Worm (Caenorhabditis elegans) whole organism, dauer: Measurements from ENCODE around the gene clec-178.

ENCODE experiments used
- unc-62 ChIP-seq: sonication (generic microtip); optimal IDR thresholded peaks from 2 replicates; lab custom pipeline; 2017; ENCODE audit warnings: missing biosample characterization, missing genetic modification reagents, missing genetic modification characterization

The clec-178 gene

DNA sequence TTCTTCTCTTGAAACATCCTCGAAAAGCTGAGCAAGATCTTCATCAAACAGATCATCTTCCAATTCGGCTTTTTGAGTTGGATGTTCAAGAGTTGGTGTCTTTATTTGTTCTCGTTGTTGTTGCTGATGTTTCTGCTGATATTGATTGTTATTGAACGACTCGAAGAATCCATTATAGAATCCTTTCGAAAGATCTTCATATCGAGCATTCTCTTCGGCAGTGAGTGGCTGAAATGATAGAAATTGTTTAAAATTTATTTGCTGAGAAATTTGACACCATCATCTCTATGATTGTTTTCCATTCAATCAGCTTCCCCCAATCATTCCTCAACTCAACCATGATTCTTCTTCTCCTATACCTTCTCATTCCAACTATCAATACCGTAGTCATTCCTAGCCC lies at the start of gene clec-178:
clec-178 (plus strand) TSS at position 301 of the 400 bp plus-strand sequence.
- no peak for TF ChIP-seq unc-62 (GFP tag; lab: Kevin White, UChicago)

DNA sequence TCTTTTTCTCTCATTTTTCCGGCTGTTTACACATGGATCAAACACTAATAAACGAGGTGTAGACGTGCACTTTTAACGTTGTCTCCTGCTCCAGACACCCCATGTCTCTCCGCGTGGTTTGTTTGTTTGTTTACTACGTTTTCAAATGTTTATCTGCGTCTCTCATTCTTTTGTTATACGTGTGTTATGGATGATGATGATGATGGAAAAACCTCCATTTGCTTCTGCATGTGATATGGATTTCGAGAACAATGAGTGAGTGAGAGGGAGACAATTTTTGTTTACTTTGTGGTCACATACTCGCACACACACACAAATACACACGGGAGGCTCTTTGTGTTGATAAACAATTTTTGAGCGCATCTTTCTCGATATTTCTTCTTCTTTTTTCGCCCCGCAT lies 49.3 kb upstream of the clec-178 start:
- TF ChIP-seq unc-62 (GFP tag; lab: Kevin White, UChicago), result no peak

DNA sequence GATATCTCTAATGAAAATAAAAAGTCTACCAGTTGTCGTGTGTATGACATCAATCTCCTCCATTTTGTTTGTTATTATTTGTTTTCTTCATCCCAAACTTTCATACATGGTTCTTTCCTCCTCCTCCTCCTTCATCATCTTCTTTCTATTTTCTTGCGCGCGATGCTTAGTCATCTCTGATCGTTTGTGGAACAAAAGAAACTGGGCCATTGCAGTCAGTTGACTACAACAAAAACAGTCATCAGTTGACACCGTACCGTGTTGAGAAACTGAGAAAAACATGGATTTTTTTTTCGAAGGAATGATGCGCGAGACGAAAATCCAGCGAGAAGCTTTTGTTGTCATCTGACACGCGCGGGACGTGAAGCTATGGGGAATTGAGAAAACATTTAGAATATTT lies 48.5 kb upstream of the clec-178 start:
- no peak for TF ChIP-seq unc-62 (GFP tag; lab: Kevin White, UChicago)

DNA sequence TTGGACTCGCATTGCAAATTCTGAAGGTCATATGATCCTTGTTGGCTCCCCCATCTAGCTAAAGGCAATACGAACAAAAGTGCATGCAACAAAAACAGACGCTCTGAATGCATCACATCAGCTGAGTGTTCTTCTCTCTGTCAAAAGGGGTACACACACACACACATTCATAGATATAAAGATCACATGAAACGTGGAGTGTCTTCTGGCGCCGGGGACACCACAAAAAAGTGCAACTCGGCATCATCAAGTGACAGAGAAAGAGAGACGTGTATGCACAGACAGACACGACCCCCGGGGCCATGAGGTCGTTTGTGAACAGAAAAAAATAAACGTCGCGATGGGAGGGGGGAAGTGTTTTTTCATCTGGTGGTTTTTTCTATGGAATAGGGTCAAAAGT lies 46.4 kb upstream of the clec-178 start:
- no peak for TF ChIP-seq unc-62 (GFP tag; lab: Kevin White, UChicago)

DNA sequence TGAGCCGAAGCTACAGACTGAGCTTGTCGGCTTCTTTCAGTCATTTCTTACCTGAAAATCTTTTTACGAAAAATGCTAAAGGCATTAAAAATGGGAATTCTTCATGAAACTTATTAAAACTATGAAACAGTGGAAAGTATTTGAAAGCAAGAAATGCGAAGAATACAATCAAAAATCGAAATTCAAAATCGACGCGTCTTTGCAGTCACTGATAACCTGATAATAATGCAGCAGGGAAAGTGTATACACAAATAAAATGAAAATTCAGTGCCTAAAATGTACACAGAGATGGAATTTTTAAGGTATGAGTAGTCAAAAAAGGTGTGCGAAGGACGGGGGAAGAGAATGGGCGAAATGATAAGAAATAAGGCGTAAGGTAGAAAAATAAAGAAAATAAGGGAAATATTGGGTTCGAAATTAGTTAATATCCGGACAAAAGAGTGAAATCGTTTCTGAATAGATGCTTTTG lies 39.2 kb upstream of the clec-178 start, which contains the start of gene C39H7.4:
C39H7.4 (minus strand) TSS at position 51 of the 469 bp plus-strand sequence.
- TF ChIP-seq unc-62 (GFP tag; lab: Kevin White, UChicago), result no peak

DNA sequence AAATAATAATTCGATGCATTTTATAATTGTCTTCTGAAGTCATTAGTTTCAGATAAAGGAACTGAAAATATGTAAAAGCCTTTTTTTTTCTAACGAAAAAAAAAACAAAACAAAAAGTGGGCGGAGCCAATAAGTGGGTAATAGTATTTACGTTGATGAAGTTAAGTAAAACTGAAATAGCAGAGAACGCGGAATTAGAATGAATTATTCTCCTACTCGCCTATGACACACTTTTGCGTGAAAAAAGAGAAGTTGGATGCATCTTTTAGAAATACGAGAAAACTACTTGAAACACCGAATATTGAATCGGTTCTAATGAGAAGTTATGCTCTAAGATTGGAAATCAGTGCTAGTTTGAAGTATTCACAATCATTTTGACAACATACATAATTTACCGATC lies 34.1 kb upstream of the clec-178 start, which contains the start of gene srsx-16:
srsx-16 (minus strand) TSS at position 101 of the 400 bp plus-strand sequence.
- no peak for TF ChIP-seq unc-62 (GFP tag; lab: Kevin White, UChicago)

DNA sequence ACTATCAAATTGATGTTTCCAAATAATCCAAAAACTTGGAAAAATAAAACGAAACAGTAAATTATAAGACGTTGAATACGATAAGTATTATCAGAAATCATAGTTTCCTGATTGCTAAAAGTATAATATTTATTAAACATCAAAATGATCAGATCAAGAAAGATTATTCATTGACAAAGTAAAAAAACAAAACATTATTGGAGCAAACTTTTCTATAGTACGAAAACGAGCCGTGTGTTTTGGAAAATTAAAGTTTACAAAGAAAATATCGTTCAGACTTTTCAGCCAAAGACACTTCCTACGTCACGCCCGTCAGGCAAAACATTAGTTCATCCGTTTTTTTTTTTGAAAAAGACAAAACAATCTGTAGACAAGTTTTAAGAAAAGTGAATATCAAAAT lies 30.0 kb upstream of the clec-178 start, which contains the start of gene srsx-15:
srsx-15 (minus strand) TSS at position 101 of the 400 bp plus-strand sequence.
- no peak for TF ChIP-seq unc-62 (GFP tag; lab: Kevin White, UChicago)

DNA sequence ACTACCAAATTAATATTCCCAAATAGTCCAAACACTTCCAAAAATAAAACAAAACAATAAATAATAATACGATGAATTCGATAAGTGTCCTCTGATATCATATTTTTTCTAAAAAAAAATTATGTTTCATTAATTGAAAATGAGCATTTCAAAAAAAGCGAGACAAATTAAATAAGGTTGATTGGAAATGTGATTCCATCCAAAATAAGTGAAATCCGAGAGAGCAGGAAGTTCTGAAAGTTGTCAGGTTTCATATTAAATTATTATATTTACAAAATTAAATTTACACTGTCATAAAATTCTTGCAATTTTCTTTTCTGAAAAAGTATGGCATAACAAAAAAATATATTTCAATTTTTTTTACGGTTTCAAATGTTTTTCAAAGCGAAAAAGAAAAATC lies 26.7 kb upstream of the clec-178 start, which contains the start of gene srsx-14:
srsx-14 (minus strand) TSS at position 101 of the 400 bp plus-strand sequence.
- TF ChIP-seq unc-62 (GFP tag; lab: Kevin White, UChicago), result no peak

DNA sequence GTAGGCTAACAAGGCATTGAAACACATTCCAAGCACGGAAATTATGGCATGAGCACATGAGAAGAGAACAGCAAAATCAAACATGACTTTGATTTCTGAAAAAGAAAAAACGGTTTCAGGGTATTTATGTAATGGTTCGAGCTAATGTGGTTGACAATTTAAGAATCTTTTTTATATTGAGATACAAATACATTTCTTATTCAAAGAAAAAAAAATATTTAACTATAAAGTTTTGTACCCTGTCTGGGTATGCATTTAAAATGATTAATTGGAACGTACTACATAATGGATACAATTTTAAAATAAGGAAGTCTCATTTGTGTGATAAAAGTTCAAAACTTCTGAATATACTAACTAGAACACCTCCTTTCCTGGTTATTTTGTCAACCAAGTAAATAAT lies 23.6 kb upstream of the clec-178 start, which contains the start of gene srd-12:
srd-12 (minus strand) TSS at position 101 of the 400 bp plus-strand sequence.
- TF ChIP-seq unc-62 (GFP tag; lab: Kevin White, UChicago), result no peak

DNA sequence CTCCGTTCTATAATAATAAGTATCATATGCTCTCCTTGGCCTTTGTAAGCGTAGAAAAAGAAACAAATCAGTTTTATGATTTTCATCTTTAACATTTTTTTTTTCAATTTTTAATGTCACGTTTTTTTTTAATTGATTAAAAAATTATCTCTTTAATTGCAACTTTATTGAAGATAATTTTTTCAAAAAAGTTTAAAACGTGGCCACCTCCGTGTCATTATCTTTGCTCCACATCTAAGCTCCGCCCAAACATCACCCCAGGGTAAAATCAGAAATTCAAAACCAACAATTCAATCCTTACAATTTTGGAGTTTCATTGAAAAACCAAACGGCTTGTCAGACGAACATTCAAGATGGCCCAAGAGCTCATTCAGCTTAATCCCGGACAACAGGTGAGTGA lies 22.1 kb upstream of the clec-178 start, which contains the start of gene ttbk-8.2:
ttbk-8.2 (plus strand) TSS at position 301 of the 400 bp plus-strand sequence.
- TF ChIP-seq unc-62 (GFP tag; lab: Kevin White, UChicago), result no peak

DNA sequence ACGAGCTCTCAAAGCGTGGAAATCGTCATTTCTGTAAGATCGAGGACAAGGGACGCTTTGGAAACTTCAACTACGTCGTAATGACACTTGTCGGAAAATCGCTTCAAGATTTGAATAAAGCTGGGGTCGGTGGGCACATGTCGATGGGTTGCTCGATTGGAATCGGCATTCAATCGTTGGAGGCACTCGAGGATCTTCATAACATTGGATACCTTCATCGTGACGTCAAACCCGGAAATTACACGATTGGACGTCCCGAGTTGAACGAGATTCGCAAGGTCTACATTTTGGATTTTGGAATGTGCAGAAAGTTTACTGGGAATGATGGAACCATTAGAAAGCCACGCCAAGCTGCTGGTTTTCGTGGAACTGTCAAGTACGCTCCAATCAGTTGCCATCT lies 21.2 kb upstream of the clec-178 start:
- no peak for TF ChIP-seq unc-62 (GFP tag; lab: Kevin White, UChicago)

DNA sequence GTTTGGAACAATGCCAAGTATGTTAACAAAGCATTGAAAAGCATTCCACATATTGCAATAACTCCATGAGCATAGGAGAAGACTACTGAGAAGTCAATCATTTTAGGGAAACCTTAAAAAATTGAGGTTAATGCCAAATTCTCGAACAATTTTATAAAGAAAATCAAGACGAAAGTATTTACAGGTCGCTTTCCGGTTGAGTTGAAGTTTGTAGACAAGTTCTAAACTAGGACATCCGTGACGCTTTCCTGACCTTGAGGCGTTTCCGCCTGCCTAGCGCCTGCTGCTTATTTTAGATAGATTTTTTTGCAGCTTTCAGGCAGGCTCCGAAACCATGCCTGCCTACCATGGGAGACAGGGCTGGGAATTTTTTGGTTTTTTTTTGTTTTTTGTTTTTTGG lies 18.2 kb upstream of the clec-178 start, which contains the start of gene srd-13:
srd-13 (minus strand) TSS at position 101 of the 400 bp plus-strand sequence.
- no peak for TF ChIP-seq unc-62 (GFP tag; lab: Kevin White, UChicago)

DNA sequence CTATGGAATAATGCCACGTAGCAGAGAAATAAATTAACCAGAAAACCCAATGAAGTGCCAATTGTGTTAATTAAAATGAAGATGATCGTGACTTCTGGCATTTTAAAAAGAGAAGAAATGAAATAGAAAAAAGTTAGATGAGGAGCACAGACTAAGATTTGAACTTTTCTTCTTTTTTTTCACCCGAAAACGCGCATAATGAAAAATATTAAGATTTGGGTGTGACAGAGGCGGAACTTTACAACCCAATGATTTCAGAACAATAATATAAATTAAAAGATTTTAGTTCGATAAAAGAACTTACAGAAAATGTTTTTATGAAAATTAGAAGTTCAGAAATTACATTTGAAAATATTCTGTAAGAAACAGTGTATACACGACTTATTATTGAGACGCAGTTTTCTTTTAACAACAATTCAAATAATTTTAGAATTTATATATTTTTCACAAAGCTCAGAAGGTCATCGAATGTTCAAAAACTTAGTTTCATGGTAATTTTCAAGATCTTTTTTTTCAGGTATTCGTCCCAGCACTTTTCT lies 8.2 kb upstream of the clec-178 start, which contains the start of the genes srd-8 and B0547.2:
srd-8 (minus strand) TSS at position 101 of the 539 bp plus-strand sequence.
B0547.2 (plus strand) TSS at position 489 of the 539 bp plus-strand sequence.
- TF ChIP-seq unc-62 (GFP tag; lab: Kevin White, UChicago), result no peak

DNA sequence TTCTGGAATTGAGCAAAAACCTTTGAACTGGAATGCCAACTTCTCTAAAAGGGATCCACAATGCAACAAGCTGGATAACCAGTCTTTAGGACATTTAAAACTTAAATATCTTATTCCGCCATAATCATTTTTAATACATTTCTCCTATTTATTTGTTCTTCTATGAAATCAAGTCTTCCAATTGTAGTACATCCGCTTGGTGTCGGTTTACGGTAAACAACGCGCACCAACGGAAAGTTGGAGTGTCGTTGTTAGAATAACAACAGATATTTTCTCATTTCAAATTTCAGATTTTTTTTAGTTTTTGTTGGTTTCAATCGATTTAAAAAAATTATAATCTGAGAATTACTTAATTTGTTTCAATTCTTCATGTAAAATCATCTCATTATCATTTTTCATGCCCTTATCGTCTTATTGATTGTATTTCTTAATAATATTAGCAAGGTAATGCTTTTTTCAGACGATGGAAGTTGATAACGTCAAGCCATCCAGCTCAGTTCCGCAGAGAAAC lies 4.6 kb upstream of the clec-178 start, which contains the start of gene csn-5:
csn-5 (plus strand) TSS at position 461 of the 511 bp plus-strand sequence.
- no peak for TF ChIP-seq unc-62 (GFP tag; lab: Kevin White, UChicago)

DNA sequence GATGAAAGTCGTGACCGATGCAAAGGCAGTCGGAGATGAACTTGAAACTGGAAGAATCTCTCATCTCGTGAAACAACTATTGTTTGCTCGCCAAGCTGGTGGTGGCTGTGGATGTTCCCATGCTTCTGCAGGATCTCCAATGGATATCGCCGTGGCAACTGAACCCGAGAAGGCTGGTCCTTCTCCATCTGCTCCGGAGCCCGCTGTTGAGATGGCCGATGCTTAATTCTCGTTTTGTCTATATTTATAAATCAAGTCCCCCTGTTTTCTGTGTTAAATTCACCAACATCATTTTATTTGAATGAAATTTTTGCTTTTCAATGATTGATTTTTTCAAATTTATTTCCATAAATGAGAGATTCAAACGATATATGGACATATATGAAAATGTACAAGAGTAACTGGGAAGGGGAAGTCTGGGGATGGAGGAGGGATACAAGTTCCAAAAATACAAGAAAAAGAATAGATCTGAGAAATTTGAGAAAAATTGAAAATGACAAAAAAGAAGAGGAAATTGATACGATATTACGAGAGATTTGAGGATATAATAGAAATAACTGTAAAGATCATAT lies 2.9 kb upstream of the clec-178 start:
- TF ChIP-seq unc-62 (GFP tag; lab: Kevin White, UChicago), result no peak
